Worm (Caenorhabditis elegans) whole organism, L2 larva: ENCODE measurements around the gene F01F1.15.
A peak's percentile ranks its signal among the peaks of the same experiment; 100 is the strongest.

Experiments used
- C34F6.9 ChIP-seq: fragments of 150-350 bp; optimal IDR thresholded peaks from 2 replicates; lab custom pipeline; 2014; ENCODE audit warnings: missing biosample characterization, missing genetic modification characterization
- F13H6.1 ChIP-seq: sonication (generic microtip); optimal IDR thresholded peaks from 2 replicates; lab custom pipeline; 2016; ENCODE audit warnings: missing genetic modification characterization, missing compliant biosample characterization
- R02D3.7 ChIP-seq: fragments of 150-350 bp; optimal IDR thresholded peaks from 2 replicates; lab custom pipeline; 2014; ENCODE audit warnings: missing biosample characterization, missing genetic modification characterization
- ZK546.5 ChIP-seq: sonication (generic microtip); optimal IDR thresholded peaks from 2 replicates; lab custom pipeline; 2017; ENCODE audit warnings: missing biosample characterization, missing genetic modification characterization
- aly-2 ChIP-seq: fragments of 150-350 bp; optimal IDR thresholded peaks from 2 replicates; lab custom pipeline; 2014; ENCODE audit warnings: missing biosample characterization, missing genetic modification characterization
- ama-1 ChIP-seq: fragments of 150-350 bp; optimal IDR thresholded peaks from 2 replicates; lab custom pipeline; 2018; ENCODE audit warnings: inconsistent platforms
- blmp-1 ChIP-seq: sonication (generic microtip); optimal IDR thresholded peaks from 2 replicates; lab custom pipeline; 2017; ENCODE audit warnings: missing genetic modification characterization, mild to moderate bottlenecking, missing compliant biosample characterization, antibody characterized with exemption, moderate library complexity; ENCODE audit not compliant: insufficient read depth
- ceh-16 ChIP-seq: fragments of 150-350 bp; optimal IDR thresholded peaks from 2 replicates; lab custom pipeline; 2014; ENCODE audit warnings: missing biosample characterization, missing genetic modification characterization
- ceh-82 ChIP-seq: fragments of 150-350 bp; optimal IDR thresholded peaks from 2 replicates; lab custom pipeline; 2014; ENCODE audit warnings: missing biosample characterization, missing genetic modification characterization
- crh-2 ChIP-seq: sonication (generic microtip); optimal IDR thresholded peaks from 2 replicates; lab custom pipeline; 2017; ENCODE audit warnings: missing biosample characterization, missing genetic modification characterization
- dmd-4 ChIP-seq: sonication (generic microtip); optimal IDR thresholded peaks from 2 replicates; lab custom pipeline; 2017; ENCODE audit warnings: missing biosample characterization, missing genetic modification characterization
- egl-27 ChIP-seq: sonication (generic microtip); optimal IDR thresholded peaks from 3 replicates; lab custom pipeline; 2017; ENCODE audit warnings: missing biosample characterization, missing genetic modification reagents, missing genetic modification characterization
- elt-1 ChIP-seq: fragments of 150-350 bp; optimal IDR thresholded peaks from 2 replicates; lab custom pipeline; 2014; ENCODE audit warnings: missing biosample characterization, missing genetic modification characterization
- fos-1 ChIP-seq: fragments of 150-350 bp; optimal IDR thresholded peaks from 2 replicates; lab custom pipeline; 2014; ENCODE audit warnings: missing biosample characterization, missing genetic modification characterization
- gmeb-1 ChIP-seq: fragments of 150-350 bp; optimal IDR thresholded peaks from 2 replicates; lab custom pipeline; 2014; ENCODE audit warnings: missing biosample characterization, missing genetic modification characterization
- lin-39 ChIP-seq: fragments of 150-350 bp; optimal IDR thresholded peaks from 2 replicates; lab custom pipeline; 2014; ENCODE audit warnings: missing biosample characterization, missing genetic modification reagents, missing genetic modification characterization
- lsy-2 ChIP-seq, 2 experiments: fragments of 150-350 bp in 1 of 2; sonication (generic microtip) in 1 of 2; optimal IDR thresholded peaks; 2 replicates each; lab custom pipeline; 2014 to 2017; ENCODE audit warnings: missing biosample characterization in 2 of 2, missing genetic modification characterization in 2 of 2
- mdl-1 ChIP-seq, 2 experiments: fragments of 150-350 bp in 1 of 2; sonication (generic microtip) in 1 of 2; optimal IDR thresholded peaks; 2 replicates each; lab custom pipeline; 2017; ENCODE audit warnings: missing biosample characterization in 2 of 2, missing genetic modification characterization in 2 of 2
- nhr-11 ChIP-seq: fragments of 150-350 bp; optimal IDR thresholded peaks from 2 replicates; lab custom pipeline; 2014; ENCODE audit warnings: missing biosample characterization, missing genetic modification characterization
- nhr-129 ChIP-seq: fragments of 150-350 bp; optimal IDR thresholded peaks from 2 replicates; lab custom pipeline; 2014; ENCODE audit warnings: missing biosample characterization, missing genetic modification characterization
- nhr-21 ChIP-seq: fragments of 150-350 bp; optimal IDR thresholded peaks from 2 replicates; lab custom pipeline; 2014; ENCODE audit warnings: missing biosample characterization, missing genetic modification characterization
- nhr-23 ChIP-seq: fragments of 150-350 bp; optimal IDR thresholded peaks from 2 replicates; lab custom pipeline; 2014; ENCODE audit warnings: missing biosample characterization, missing genetic modification reagents, missing genetic modification characterization
- nhr-237 ChIP-seq: fragments of 150-350 bp; optimal IDR thresholded peaks from 2 replicates; lab custom pipeline; 2014; ENCODE audit warnings: missing biosample characterization, missing genetic modification characterization
- nhr-6 ChIP-seq: fragments of 150-350 bp; optimal IDR thresholded peaks from 2 replicates; lab custom pipeline; 2014; ENCODE audit warnings: missing biosample characterization, missing genetic modification characterization
- nhr-77 ChIP-seq: fragments of 150-350 bp; optimal IDR thresholded peaks from 2 replicates; lab custom pipeline; 2014; ENCODE audit warnings: missing biosample characterization, missing genetic modification characterization
- peb-1 ChIP-seq: fragments of 150-350 bp; optimal IDR thresholded peaks from 2 replicates; lab custom pipeline; 2014; ENCODE audit warnings: missing biosample characterization, missing genetic modification characterization
- skn-1 ChIP-seq: sonication (generic microtip); optimal IDR thresholded peaks from 2 replicates; lab custom pipeline; 2017; ENCODE audit warnings: missing biosample characterization, missing genetic modification characterization
- sma-9 ChIP-seq, 2 experiments: fragments of 150-350 bp in 1 of 2; sonication (generic microtip) in 1 of 2; optimal IDR thresholded peaks; 2 replicates each; lab custom pipeline; 2014 to 2016; ENCODE audit warnings: missing genetic modification characterization in 2 of 2, mild to moderate bottlenecking in 1 of 2, missing biosample characterization in 1 of 2, missing compliant biosample characterization in 1 of 2, missing genetic modification reagents in 1 of 2, moderate library complexity in 1 of 2
- snpc-4 ChIP-seq: fragments of 150-350 bp; optimal IDR thresholded peaks from 2 replicates; lab custom pipeline; 2014; ENCODE audit warnings: missing biosample characterization, missing genetic modification characterization
- unc-55 ChIP-seq: fragments of 150-350 bp; sonication (generic microtip); optimal IDR thresholded peaks from 3 replicates; lab custom pipeline; 2014; ENCODE audit warnings: missing biosample characterization, missing genetic modification reagents, missing genetic modification characterization
- unc-62 ChIP-seq: fragments of 150-350 bp; optimal IDR thresholded peaks from 2 replicates; lab custom pipeline; 2014; ENCODE audit warnings: missing biosample characterization, missing genetic modification reagents, missing genetic modification characterization
- zag-1 ChIP-seq: fragments of 150-350 bp; optimal IDR thresholded peaks from 2 replicates; lab custom pipeline; 2014; ENCODE audit warnings: missing biosample characterization, missing genetic modification characterization
- ztf-1 ChIP-seq: fragments of 200-800 bp; sonication (Bioruptor generic); conservative IDR thresholded peaks from 2 replicates; pipeline ENCODE4 v1.3.6; 2022; ENCODE audit warnings: missing genetic modification characterization, missing compliant biosample characterization
- ztf-11 ChIP-seq: sonication (generic microtip); optimal IDR thresholded peaks from 2 replicates; lab custom pipeline; 2017; ENCODE audit warnings: missing biosample characterization, missing genetic modification characterization
- ztf-4 ChIP-seq: fragments of 150-350 bp; optimal IDR thresholded peaks from 2 replicates; lab custom pipeline; 2014; ENCODE audit warnings: missing biosample characterization, missing genetic modification characterization

F01F1.15 gene

DNA sequence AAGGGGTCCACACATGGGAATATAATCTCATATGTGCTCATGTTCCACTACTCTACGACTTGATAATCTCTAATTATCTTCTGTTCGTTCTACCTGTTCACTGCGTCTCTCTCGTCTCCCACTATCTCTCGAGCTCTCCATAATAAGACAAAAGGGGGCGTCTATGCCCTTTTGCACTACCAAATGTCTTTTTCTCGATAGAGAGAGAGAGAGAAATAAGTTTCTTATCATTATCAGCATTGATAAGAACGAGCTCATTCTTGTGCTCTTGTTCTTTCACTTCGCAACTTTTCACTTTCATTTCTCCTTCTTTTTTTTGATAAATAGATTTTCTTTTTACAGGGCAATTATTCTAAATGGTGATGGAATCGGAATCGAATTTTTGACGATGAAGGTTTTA, 46.6 kb upstream of the F01F1.15 start:
- no peak for TF ChIP-seq nhr-11 (tag; lab: Kevin White, UChicago)
- peak; percentile 57 for TF ChIP-seq skn-1 (tag; lab: Kevin White, UChicago)
- peak; percentile 44 for TF ChIP-seq crh-2 (tag; lab: Kevin White, UChicago)
- peak; percentile 78 for TF ChIP-seq fos-1 (tag; lab: Kevin White, UChicago)

DNA sequence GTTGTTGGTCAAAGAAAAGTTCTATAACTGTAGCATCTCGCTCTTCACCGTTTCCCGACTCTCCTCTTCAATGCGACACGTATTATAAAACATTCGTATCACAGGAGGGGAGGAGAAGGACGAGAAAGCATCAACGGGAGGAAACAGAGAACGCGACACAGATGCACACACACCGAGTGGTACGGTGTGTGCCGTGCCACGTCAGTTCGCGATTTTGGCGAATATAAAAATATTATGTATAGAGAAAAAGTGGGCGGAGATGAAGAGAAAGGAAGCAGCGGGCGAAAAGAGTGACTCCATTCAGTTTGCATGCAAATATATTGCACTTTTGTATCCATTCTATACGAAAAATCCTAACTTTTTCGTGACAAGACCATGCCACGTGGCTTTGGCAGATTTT, 45.4 kb upstream of the F01F1.15 start:
- TF ChIP-seq fos-1 (tag; lab: Kevin White, UChicago) (peak; percentile 67), crh-2 (tag; lab: Kevin White, UChicago) (peak; percentile 74), sma-9 (GFP tag; optimal IDR thresholded peaks at IDR 0.05; lab: Kevin White, UChicago) (peak; percentile 15), sma-9 (tag; optimal IDR thresholded peaks at IDR 0.05; lab: Kevin White, UChicago) (no peak), nhr-6 (no peak)

DNA sequence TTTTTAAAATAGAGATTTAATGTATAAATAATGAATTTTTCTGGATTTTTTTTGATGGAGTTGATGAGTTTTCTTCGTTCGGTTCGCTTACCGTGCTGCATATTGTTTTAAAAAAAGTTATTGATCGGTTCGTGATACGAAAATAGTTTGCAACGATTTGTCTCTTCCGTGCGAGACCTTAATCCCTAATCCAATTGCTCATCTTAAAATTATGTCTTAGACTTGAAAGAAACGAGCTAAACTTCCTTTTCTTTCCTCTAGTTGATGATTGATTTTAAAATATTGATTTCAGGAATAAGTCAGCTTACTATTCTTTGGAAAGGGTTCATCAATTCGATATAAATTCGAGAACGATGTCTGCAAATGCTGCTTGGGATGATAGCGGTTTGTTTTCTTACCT, 39.1 kb upstream of the F01F1.15 start, which contains the start of gene C28H8.3:
Gene C28H8.3 (plus strand): TSS at position 293 of the 400 bp plus-strand sequence.
- TF ChIP-seq ceh-16 (tag; lab: Kevin White, UChicago), result no peak
- no peak for TF ChIP-seq nhr-23 (tag; lab: Kevin White, UChicago)
- no peak for TF ChIP-seq unc-55
- TF ChIP-seq, all 48 proteins: peak for 0

DNA sequence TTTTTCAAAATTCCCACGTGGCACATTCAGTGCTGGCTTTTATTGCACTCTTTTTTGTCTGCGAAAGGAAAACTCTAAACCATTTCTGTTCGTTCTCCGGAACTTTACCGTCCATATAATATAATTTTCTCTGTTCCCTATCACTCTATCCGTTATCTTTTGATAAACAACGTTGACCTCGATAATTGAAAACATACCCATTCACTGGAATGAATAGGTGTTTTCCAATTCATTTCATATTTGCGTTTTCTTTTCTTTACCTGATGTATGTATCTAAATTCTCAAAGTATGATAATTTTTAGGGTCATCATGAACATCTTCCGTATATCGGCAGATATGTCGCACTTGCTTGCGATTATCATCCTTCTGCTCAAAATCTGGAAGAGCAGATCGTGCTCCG, 37.4 kb upstream of the F01F1.15 start, which contains the start of gene erd-2.2:
Gene erd-2.2 (plus strand): TSS at position 301 of the 400 bp plus-strand sequence.
- TF ChIP-seq ama-1 (lab: Kevin White, UChicago) (no peak), gmeb-1 (no peak), snpc-4 (tag; lab: Kevin White, UChicago) (no peak), F13H6.1 (tag; lab: Kevin White, UChicago) (no peak), nhr-21 (no peak), nhr-129 (tag; lab: Kevin White, UChicago) (no peak), unc-55 (no peak), ztf-11 (tag; lab: Kevin White, UChicago) (no peak), ZK546.5 (no peak), R02D3.7 (tag; lab: Kevin White, UChicago) (no peak), lin-39 (no peak), mdl-1 (tag; optimal IDR thresholded peaks at IDR 0.05; lab: Kevin White, UChicago) (no peak), ceh-16 (tag; lab: Kevin White, UChicago) (no peak), ztf-1 (no peak), zag-1 (tag; lab: Kevin White, UChicago) (no peak)
- TF ChIP-seq, all 48 proteins: peak for 0

DNA sequence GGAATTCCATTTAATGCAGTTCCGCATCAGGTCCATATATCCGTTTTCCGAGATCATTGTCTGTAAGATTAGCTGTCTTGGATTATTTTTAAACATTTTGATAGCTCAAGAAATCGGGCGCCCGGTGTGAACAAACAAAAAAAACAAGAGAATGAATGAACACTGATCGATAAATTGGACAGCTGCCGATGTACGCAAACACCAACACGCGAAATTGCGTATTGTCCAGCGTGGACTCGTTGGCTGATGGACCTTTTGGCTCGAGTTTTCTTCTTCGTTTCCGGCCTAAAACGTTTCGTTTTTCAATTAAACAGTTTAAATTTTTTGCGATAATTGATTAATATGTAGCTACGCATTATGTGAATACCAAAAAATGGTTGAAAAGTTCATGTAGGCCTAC, 36.7 kb upstream of the F01F1.15 start, which contains the start of gene dpff-1:
Gene dpff-1 (minus strand): TSS at position 288 of the 400 bp plus-strand sequence.
- TF ChIP-seq sma-9 (GFP tag; optimal IDR thresholded peaks at IDR 0.05; lab: Kevin White, UChicago) (no peak), sma-9 (tag; optimal IDR thresholded peaks at IDR 0.05; lab: Kevin White, UChicago) (no peak), gmeb-1 (peak; percentile 5), ama-1 (lab: Kevin White, UChicago) (peak; percentile 21), lsy-2 (tag; optimal IDR thresholded peaks at IDR 0.05; lab: Kevin White, UChicago) (peak in 1 of 2 experiments; percentile 44), nhr-237 (no peak), fos-1 (tag; lab: Kevin White, UChicago) (no peak), ceh-16 (tag; lab: Kevin White, UChicago) (no peak), mdl-1 (tag; optimal IDR thresholded peaks at IDR 0.05; lab: Kevin White, UChicago) (no peak), C34F6.9 (tag; lab: Kevin White, UChicago) (peak; percentile 37), crh-2 (tag; lab: Kevin White, UChicago) (peak; percentile 3), skn-1 (tag; lab: Kevin White, UChicago) (no peak), F13H6.1 (tag; lab: Kevin White, UChicago) (peak; percentile 34), nhr-129 (tag; lab: Kevin White, UChicago) (peak; percentile 39), unc-55 (peak; percentile 39), ceh-82 (tag; lab: Kevin White, UChicago) (no peak), peb-1 (tag; lab: Kevin White, UChicago) (no peak)

DNA sequence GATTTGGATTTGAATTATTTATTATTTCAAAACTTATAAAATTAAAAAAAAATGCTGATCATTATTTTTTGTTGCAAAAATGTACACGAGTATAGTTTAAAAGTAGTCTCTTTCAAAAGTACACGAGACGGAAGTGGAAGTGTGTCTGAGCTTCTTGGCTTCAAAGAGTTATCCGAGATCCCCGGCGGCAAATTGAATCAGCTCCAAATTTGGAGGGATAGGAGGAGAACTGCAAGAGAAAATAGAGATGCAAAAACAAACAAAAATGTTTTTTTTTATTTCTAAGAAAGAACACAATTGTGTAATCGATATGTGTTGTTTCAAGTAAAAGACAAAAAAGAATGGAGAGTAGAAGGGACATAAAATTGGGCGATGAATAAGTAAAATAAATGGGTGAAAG, 33.2 kb upstream of the F01F1.15 start:
- TF ChIP-seq ztf-1 (no peak), dmd-4 (tag; lab: Kevin White, UChicago) (no peak), ama-1 (lab: Kevin White, UChicago) (no peak), zag-1 (tag; lab: Kevin White, UChicago) (no peak), unc-62 (GFP tag; lab: Kevin White, UChicago) (no peak), egl-27 (tag; lab: Kevin White, UChicago) (no peak), nhr-77 (no peak), ztf-4 (tag; lab: Kevin White, UChicago) (no peak), aly-2 (no peak), sma-9 (GFP tag; optimal IDR thresholded peaks at IDR 0.05; lab: Kevin White, UChicago) (no peak), sma-9 (tag; optimal IDR thresholded peaks at IDR 0.05; lab: Kevin White, UChicago) (no peak), nhr-129 (tag; lab: Kevin White, UChicago) (no peak), elt-1 (tag; lab: Kevin White, UChicago) (no peak), crh-2 (tag; lab: Kevin White, UChicago) (no peak), ztf-11 (tag; lab: Kevin White, UChicago) (no peak), blmp-1 (tag; lab: Kevin White, UChicago) (no peak)
